Worm (Caenorhabditis elegans) whole organism, mixed stage, embryonic: ENCODE data around the gene sqv-8.

Experiments
- ham-2 ChIP-seq: fragments of 200-800 bp; sonication (Bioruptor generic); optimal IDR thresholded peaks from 2 replicates; lab custom pipeline; 2018; ENCODE audit warnings: mild to moderate bottlenecking, missing genetic modification characterization, missing compliant biosample characterization
- lsy-2 ChIP-seq: fragments of 150-350 bp; optimal IDR thresholded peaks from 2 replicates; lab custom pipeline; 2014; ENCODE audit warnings: missing biosample characterization, missing genetic modification characterization
- unc-62 ChIP-seq: fragments of 150-350 bp; optimal IDR thresholded peaks from 2 replicates; lab custom pipeline; 2014; ENCODE audit warnings: missing biosample characterization, missing genetic modification reagents, missing genetic modification characterization

ce11 chrII:9649191-9649590 lies 2.4 kb downstream of the sqv-8 start, which contains the start of gene ZK1307.9:
- TF ChIP-seq lsy-2 (tag; lab: Kevin White, UChicago), result no peak
- no peak for TF ChIP-seq ham-2 (GFP tag; lab: Kevin White, UChicago)
- TF ChIP-seq unc-62 (GFP tag; lab: Kevin White, UChicago), result no peak
